Worm (Caenorhabditis elegans): Measurements from ENCODE around the gene srr-1.

The srr-1 gene

DNA sequence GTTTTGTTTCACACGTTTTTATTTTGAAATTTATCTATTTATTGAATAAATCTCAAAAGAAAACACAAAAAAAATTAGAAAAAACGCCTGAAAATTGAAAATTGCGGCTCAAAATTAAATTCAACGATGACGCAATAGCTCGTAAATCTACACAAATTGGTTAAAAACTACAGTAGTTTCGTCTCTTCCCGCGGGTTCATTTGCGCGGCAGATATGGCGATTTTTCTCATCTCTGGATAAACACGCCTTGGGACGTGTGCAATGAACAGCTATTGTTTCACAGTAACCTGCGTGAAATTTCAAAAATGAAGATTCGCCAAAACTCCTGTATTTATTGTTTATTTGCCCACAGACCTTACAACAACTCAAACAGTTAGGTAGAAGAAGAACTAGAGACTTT, 44.3 kb downstream of the srr-1 start:
- TF ChIP-seq fkh-8 (tag; optimal IDR thresholded peaks at IDR 0.05) (no peak), isw-1 (GFP tag; IDR thresholded peaks at IDR 0.05) (no peak), irx-1 (tag; optimal IDR thresholded peaks at IDR 0.05) (no peak), fkh-4 (tag; optimal IDR thresholded peaks at IDR 0.05; ENCODE audit: borderline replicate concordance) (no peak), ceh-88 (GFP tag; IDR thresholded peaks at IDR 0.05) (no peak), ama-1 (optimal IDR thresholded peaks at IDR 0.05) (no peak), nhr-47 (tag; optimal IDR thresholded peaks at IDR 0.05) (no peak), efl-3 (GFP tag; optimal IDR thresholded peaks at IDR 0.05) (no peak)

DNA sequence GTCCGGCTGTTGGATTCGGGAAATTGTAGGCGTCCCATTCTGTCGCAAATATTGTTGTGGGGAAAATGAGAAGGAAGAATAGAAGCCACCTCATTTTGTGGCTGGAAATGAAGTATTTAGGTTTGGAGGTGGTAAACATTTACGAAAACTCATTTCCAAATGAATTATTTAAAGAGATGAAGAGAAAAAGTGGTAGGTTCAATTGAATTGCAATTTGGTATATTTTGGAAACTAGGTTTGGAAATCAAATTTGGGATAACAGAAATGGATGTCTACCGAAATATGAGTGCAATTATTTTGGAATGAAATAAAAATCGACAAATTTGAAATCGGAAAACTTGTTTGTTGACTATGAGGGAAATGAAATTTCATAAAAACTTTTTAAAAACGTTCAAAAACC, 44.7 kb downstream of the srr-1 start, which contains the start of gene F15B9.10:
F15B9.10 (minus strand) TSS at position 101 of the 400 bp plus-strand sequence.
- no peak for TF ChIP-seq unc-86 (tag; optimal IDR thresholded peaks at IDR 0.05)
- no peak for TF ChIP-seq nhr-90 (tag; optimal IDR thresholded peaks at IDR 0.05; ENCODE audit: poor library complexity)
- TF ChIP-seq irx-1 (tag; optimal IDR thresholded peaks at IDR 0.05) = no peak
- no peak for TF ChIP-seq rnt-1 (tag; optimal IDR thresholded peaks at IDR 0.05)
- no peak for TF ChIP-seq C04F5.9 (tag; optimal IDR thresholded peaks at IDR 0.05)
- no peak for TF ChIP-seq mdl-1 (tag; optimal IDR thresholded peaks at IDR 0.05)
- no peak for TF ChIP-seq zip-4 (GFP tag; optimal IDR thresholded peaks at IDR 0.05)

DNA sequence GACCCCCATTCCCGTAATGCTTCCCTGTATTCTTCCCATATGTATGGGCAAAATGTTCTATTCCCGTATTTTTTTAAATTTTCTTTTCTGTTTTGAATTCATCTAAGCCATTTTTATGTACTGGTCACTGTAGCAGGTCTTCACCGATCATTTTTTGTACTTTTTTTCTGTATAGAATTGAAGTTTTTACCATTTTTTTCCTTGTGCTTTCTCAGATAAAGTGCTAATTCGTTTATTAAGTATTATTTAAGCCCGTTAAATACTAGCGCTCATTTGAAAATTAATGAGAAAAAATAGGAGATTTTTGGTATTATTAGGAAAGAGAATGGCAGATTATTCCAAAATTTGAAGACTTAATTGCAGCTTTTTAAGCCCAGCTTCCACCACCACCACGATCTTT, 46.8 kb downstream of the srr-1 start:
- TF ChIP-seq mdl-1 (tag; optimal IDR thresholded peaks at IDR 0.05) (no peak), swsn-7 (tag; optimal IDR thresholded peaks at IDR 0.05) (no peak), tbx-2 (tag; optimal IDR thresholded peaks at IDR 0.05) (no peak), rnt-1 (tag; optimal IDR thresholded peaks at IDR 0.05) (no peak), unc-130 (tag; optimal IDR thresholded peaks at IDR 0.05) (no peak), pqm-1 (tag; optimal IDR thresholded peaks at IDR 0.05) (no peak)

DNA sequence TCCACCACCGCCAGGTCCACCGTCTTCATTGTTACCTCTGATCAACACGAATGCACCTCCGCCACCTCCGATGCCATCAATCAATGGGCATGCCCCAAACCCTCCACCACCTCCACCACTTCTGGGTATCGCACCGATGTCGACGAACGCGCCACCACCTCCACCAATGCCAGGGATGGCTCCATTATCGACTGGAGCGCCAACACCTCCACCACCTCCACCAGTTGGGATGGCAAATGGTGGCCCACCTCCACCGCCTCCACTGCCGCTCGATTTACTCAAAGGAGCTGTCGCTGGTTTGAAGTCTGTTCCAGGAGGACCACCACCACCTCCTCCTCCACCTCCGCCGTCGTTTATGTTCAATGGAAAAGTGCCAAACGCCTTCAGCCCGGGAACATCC, 49.2 kb downstream of the srr-1 start:
- no peak for TF ChIP-seq nhr-237 (tag; optimal IDR thresholded peaks at IDR 0.05)
- no peak for TF ChIP-seq elt-3 (tag; optimal IDR thresholded peaks at IDR 0.05)
- TF ChIP-seq hpl-2 (GFP tag; optimal IDR thresholded peaks at IDR 0.05) = no peak
- no peak for TF ChIP-seq nhr-20 (tag; optimal IDR thresholded peaks at IDR 0.05)
- no peak for TF ChIP-seq nhr-84 (tag; optimal IDR thresholded peaks at IDR 0.05)
- no peak for TF ChIP-seq grh-1 (GFP tag; IDR thresholded peaks at IDR 0.05)
- TF ChIP-seq nhr-47 (tag; optimal IDR thresholded peaks at IDR 0.05) = no peak
- TF ChIP-seq nhr-71 (tag; optimal IDR thresholded peaks at IDR 0.05) = no peak
- no peak for TF ChIP-seq vab-15 (tag; optimal IDR thresholded peaks at IDR 0.05)
- TF ChIP-seq egl-27 (tag; optimal IDR thresholded peaks at IDR 0.05) = no peak
- TF ChIP-seq mef-2 (tag; optimal IDR thresholded peaks at IDR 0.05) = no peak

DNA sequence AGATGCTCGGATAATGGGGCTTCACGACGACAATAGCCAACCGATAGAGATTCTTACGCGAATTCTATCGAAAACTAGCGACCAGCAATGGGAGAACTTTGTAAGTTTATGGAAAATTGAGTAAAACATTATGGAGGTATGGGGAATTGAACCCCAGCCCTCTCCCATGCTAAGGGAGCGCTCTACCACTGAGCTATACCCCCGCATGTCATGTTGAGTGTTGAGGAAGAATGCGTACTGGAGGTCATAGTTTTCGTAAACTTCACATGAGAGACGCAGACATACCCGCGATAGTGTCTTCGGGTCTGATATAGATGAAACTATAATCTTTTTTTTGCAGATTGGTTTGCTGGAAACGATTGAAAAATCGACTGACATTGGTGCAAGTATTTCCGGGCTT, 50.2 kb downstream of the srr-1 start:
- no peak for TF ChIP-seq unc-62 (GFP tag; optimal IDR thresholded peaks at IDR 0.05)
- TF ChIP-seq aha-1 (tag; optimal IDR thresholded peaks at IDR 0.05) = no peak
- TF ChIP-seq jun-1 (tag; optimal IDR thresholded peaks at IDR 0.05) = peak; percentile 41
- TF ChIP-seq pax-3 (tag; optimal IDR thresholded peaks at IDR 0.05) = peak; percentile 71
- peak in 4 of 6 experiments; percentile 23 to 47 (median 44) for TF ChIP-seq elt-3 (tag; optimal IDR thresholded peaks at IDR 0.05)
- peak; percentile 79 for TF ChIP-seq aly-2 (tag; optimal IDR thresholded peaks at IDR 0.05)
- no peak for TF ChIP-seq sox-4 (tag; optimal IDR thresholded peaks at IDR 0.05)
- peak; percentile 32 for TF ChIP-seq dsc-1 (tag; optimal IDR thresholded peaks at IDR 0.05)
- no peak for TF ChIP-seq ceh-8 (GFP tag; optimal IDR thresholded peaks at IDR 0.05)
- TF ChIP-seq ztf-11 (tag; optimal IDR thresholded peaks at IDR 0.05) = peak in 1 of 2 experiments; percentile 5
- TF ChIP-seq tlp-1 (tag; optimal IDR thresholded peaks at IDR 0.05) = no peak
- TF ChIP-seq nhr-85 (tag) = peak; percentile 74
- peak; percentile 32 for TF ChIP-seq tbx-2 (tag; optimal IDR thresholded peaks at IDR 0.05)
- TF ChIP-seq nhr-84 (tag; optimal IDR thresholded peaks at IDR 0.05) = no peak
- TF ChIP-seq nhr-12 (tag; optimal IDR thresholded peaks at IDR 0.05) = no peak
- peak in 1 of 2 experiments; percentile 42 for TF ChIP-seq egl-27 (tag; optimal IDR thresholded peaks at IDR 0.05)
- TF ChIP-seq fkh-10 (GFP tag; optimal IDR thresholded peaks at IDR 0.05) = peak; percentile 14
- peak; percentile 50 to 56 for TF ChIP-seq efl-1 (optimal IDR thresholded peaks at IDR 0.05)
- TF ChIP-seq efl-1 (GFP tag; optimal IDR thresholded peaks at IDR 0.05 in 1 of 2) = peak; percentile 28 to 94
- TF ChIP-seq nhr-76 (tag; optimal IDR thresholded peaks at IDR 0.05) = no peak
- no peak for TF ChIP-seq nhr-237 (tag; optimal IDR thresholded peaks at IDR 0.05)
- TF ChIP-seq zag-1 (tag; optimal IDR thresholded peaks at IDR 0.05) = no peak
- TF ChIP-seq unc-130 (tag; optimal IDR thresholded peaks at IDR 0.05) = peak; percentile 59
- TF ChIP-seq nhr-71 (tag; optimal IDR thresholded peaks at IDR 0.05) = peak; percentile 74
- no peak for TF ChIP-seq mab-9 (GFP tag; IDR thresholded peaks at IDR 0.05)
